Worm (Caenorhabditis elegans) whole organism, L3 larva: ENCODE results near the gene sec-61.G.

Source experiments
- R02D3.7 ChIP-seq: fragments of 150-350 bp; optimal IDR thresholded peaks from 2 replicates; lab custom pipeline; 2014; ENCODE audit warnings: missing biosample characterization, missing genetic modification characterization
- ama-1 ChIP-seq: fragments of 150-350 bp; optimal IDR thresholded peaks from 2 replicates; lab custom pipeline; 2018
- ceh-82 ChIP-seq: fragments of 150-350 bp; optimal IDR thresholded peaks from 2 replicates; lab custom pipeline; 2014; ENCODE audit warnings: missing biosample characterization, missing genetic modification characterization
- ceh-9 ChIP-seq: sonication (generic microtip); optimal IDR thresholded peaks from 2 replicates; lab custom pipeline; 2018; ENCODE audit warnings: missing biosample characterization, missing genetic modification characterization
- elt-2 ChIP-seq: sonication (generic microtip); optimal IDR thresholded peaks from 2 replicates; lab custom pipeline; 2016; ENCODE audit warnings: missing genetic modification reagents, mild to moderate bottlenecking, missing genetic modification characterization, missing compliant biosample characterization
- nhr-28 ChIP-seq: fragments of 150-350 bp; optimal IDR thresholded peaks from 2 replicates; lab custom pipeline; 2014; ENCODE audit warnings: missing biosample characterization, missing genetic modification characterization
- snpc-4 ChIP-seq: fragments of 150-350 bp; optimal IDR thresholded peaks from 2 replicates; lab custom pipeline; 2014; ENCODE audit warnings: missing biosample characterization, missing genetic modification characterization

DNA sequence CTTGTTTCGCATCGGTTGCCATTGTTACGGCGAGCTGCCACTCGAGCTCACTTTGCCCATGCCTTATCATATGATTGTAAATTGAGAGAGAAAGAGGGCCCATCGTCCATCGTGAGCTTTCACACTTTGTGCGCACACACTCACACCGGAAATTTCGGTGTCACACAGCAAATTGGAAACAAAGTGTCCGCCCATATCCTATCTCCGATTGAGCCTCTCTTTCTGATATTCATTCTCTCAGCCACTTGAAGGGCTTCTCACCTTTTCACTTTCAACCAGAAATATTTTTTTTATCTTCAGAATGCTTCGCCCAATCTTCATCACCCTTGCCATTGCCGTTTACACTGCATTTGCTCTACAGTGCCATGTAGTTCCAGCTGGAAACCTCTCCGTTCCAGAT lies 32.6 kb upstream of the sec-61.G start, which contains the start of gene F58B4.3:
- TF ChIP-seq nhr-28 (tag; lab: Kevin White, UChicago) (no peak), ceh-82 (tag; lab: Kevin White, UChicago) (no peak), ceh-9 (no peak), elt-2 (tag; lab: Kevin White, UChicago) (no peak), R02D3.7 (no peak), snpc-4 (tag; lab: Kevin White, UChicago) (no peak), ama-1 (lab: Kevin White, UChicago) (no peak)
